Fruit fly (Drosophila melanogaster) whole organism, embryonic: ENCODE measurements around the gene Ufd1.

Experiments used
- CG8944 ChIP-seq: fragments of 200-800 bp; sonication (Bioruptor generic); optimal IDR thresholded peaks from 3 replicates; lab custom pipeline; 2016; ENCODE audit warnings: missing biosample characterization, missing genetic modification characterization
- Six4 ChIP-seq: fragments of 200-800 bp; sonication (Bioruptor generic); optimal IDR thresholded peaks from 2 replicates; lab custom pipeline; 2016; ENCODE audit warnings: missing biosample characterization, missing genetic modification characterization
- ara ChIP-seq: fragments of 200-800 bp; sonication (Bioruptor generic); IDR thresholded peaks from 2 replicates; pipeline ENCODE4 v1.3.6; 2022; ENCODE audit warnings: missing biosample characterization, missing genetic modification characterization

DNA sequence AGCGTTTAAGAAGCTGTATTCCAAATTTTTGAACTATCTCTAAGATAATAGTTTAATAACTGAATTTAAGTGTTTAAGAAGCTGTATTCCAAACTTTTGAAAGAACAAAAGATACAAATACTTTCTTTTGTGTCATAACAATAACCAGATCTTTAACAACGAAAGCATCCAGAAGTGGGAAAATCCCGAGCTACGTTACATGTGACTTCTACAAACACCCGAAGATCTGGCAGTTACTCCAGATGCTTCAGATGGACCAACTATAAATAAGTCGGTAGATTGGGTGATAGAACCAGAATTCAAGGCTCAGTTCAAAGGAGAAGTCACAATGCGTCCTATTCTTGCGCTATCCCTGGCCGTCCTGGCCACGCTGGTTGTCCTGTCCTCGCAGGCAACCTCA lies 15.1 kb downstream of the Ufd1 start, which contains the start of gene CG12522:
- TF ChIP-seq Six4 (GFP tag; lab: Kevin White, UChicago) (no peak), CG8944 (GFP tag; lab: Kevin White, UChicago) (no peak), ara (GFP tag; lab: Robert Waterston, UW) (no peak)
